Fruit fly (Drosophila melanogaster) whole organism, wandering third instar larva: ENCODE data around the gene CG10283.

Experiments used
- Abd-B ChIP-seq: fragments of >200 bp; optimal IDR thresholded peaks from 2 replicates; lab custom pipeline; 2017; ENCODE audit warnings: missing biosample characterization, missing genetic modification characterization
- CG32264 ChIP-seq: fragments of 200-800 bp; sonication (Bioruptor generic); optimal IDR thresholded peaks from 2 replicates; lab custom pipeline; 2016; ENCODE audit warnings: missing biosample characterization, missing genetic modification characterization
- CG9705 ChIP-seq: fragments of 200-800 bp; sonication (Bioruptor generic); optimal IDR thresholded peaks from 2 replicates; lab custom pipeline; 2018; ENCODE audit warnings: missing biosample characterization, mild to moderate bottlenecking, missing genetic modification characterization
- CrebA ChIP-seq: fragments of 200-800 bp; sonication (Bioruptor generic); optimal IDR thresholded peaks from 2 replicates; lab custom pipeline; 2016; ENCODE audit warnings: missing biosample characterization, mild to moderate bottlenecking, missing genetic modification characterization, borderline replicate concordance
- Dif ChIP-seq: fragments of 200-275, 200-300 bp; sonication (Bioruptor generic); optimal IDR thresholded peaks from 2 replicates; lab custom pipeline; 2018; ENCODE audit warnings: missing biosample characterization, missing genetic modification characterization; ENCODE audit not compliant: partially characterized antibody
- GATAd ChIP-seq: sonication (Bioruptor generic); optimal IDR thresholded peaks from 2 replicates; lab custom pipeline; 2016; ENCODE audit warnings: missing biosample characterization, missing genetic modification characterization
- HLH106 ChIP-seq: fragments of 200-800 bp; optimal IDR thresholded peaks from 3 replicates; lab custom pipeline; 2019; ENCODE audit warnings: missing biosample characterization, mild to moderate bottlenecking, missing genetic modification characterization, moderate library complexity
- Hnf4 ChIP-seq: fragments of 200-800 bp; sonication (Bioruptor generic); optimal IDR thresholded peaks from 2 replicates; lab custom pipeline; 2016; ENCODE audit warnings: missing biosample characterization, mild to moderate bottlenecking, missing genetic modification characterization
- Hr78 ChIP-seq: fragments of >200 bp; optimal IDR thresholded peaks from 2 replicates; lab custom pipeline; 2017; ENCODE audit warnings: missing biosample characterization, missing genetic modification characterization
- Hr83 ChIP-seq: fragments of 200-300 bp; sonication (Bioruptor generic); optimal IDR thresholded peaks from 2 replicates; lab custom pipeline; 2016; ENCODE audit warnings: missing biosample characterization, mild to moderate bottlenecking, missing genetic modification characterization, moderate library complexity; ENCODE audit not compliant: poor library complexity, severe bottlenecking
- Jra ChIP-seq: sonication (Bioruptor generic); optimal IDR thresholded peaks from 2 replicates; lab custom pipeline; 2016; ENCODE audit warnings: missing biosample characterization, missing genetic modification characterization
- Mio ChIP-seq: sonication (Bioruptor generic); optimal IDR thresholded peaks from 2 replicates; lab custom pipeline; 2016; ENCODE audit warnings: missing biosample characterization, missing genetic modification characterization
- Myc ChIP-seq: fragments of >200 bp; optimal IDR thresholded peaks from 2 replicates; lab custom pipeline; 2017
- N ChIP-seq: fragments of >200 bp; optimal IDR thresholded peaks from 2 replicates; lab custom pipeline; 2018; ENCODE audit warnings: missing biosample characterization, missing external identifiers, missing genetic modification characterization
- OdsH ChIP-seq: fragments of 200-800 bp; sonication (Bioruptor generic); optimal IDR thresholded peaks from 2 replicates; lab custom pipeline; 2016; ENCODE audit warnings: missing biosample characterization, mild to moderate bottlenecking, missing genetic modification characterization
- Rel ChIP-seq, 2 experiments: fragments of 200-800 bp; sonication (Bioruptor generic) in 1 of 2; optimal IDR thresholded peaks; 2 replicates in 1 of 2; 3 replicates in 1 of 2; lab custom pipeline; 2016 to 2019; ENCODE audit warnings: mild to moderate bottlenecking in 2 of 2, missing biosample characterization in 2 of 2, missing genetic modification characterization in 2 of 2, moderate library complexity in 1 of 2
- Sp1 ChIP-seq: fragments of 200-800 bp; sonication (Bioruptor generic); optimal IDR thresholded peaks from 3 replicates; lab custom pipeline; 2019; ENCODE audit warnings: missing biosample characterization, mild to moderate bottlenecking, missing genetic modification characterization, moderate library complexity
- Vsx2 ChIP-seq: fragments of 200-300, 225-300 bp; sonication (Bioruptor generic); optimal IDR thresholded peaks from 2 replicates; lab custom pipeline; 2018; ENCODE audit warnings: missing biosample characterization, missing genetic modification characterization; ENCODE audit not compliant: partially characterized antibody
- br ChIP-seq: fragments of 200-800 bp; sonication (Bioruptor generic); optimal IDR thresholded peaks from 2 replicates; lab custom pipeline; 2016; ENCODE audit warnings: missing biosample characterization, missing genetic modification characterization
- dl ChIP-seq, 2 experiments: fragments of 175-275, 200-275 bp in 1 of 2; fragments of 200-275 bp in 1 of 2; sonication (Bioruptor generic); optimal IDR thresholded peaks; lab custom pipeline; 2018; ENCODE audit warnings: mild to moderate bottlenecking in 2 of 2, missing biosample characterization in 2 of 2, missing genetic modification characterization in 2 of 2, moderate library complexity in 2 of 2; ENCODE audit not compliant: partially characterized antibody in 2 of 2, insufficient read depth in 1 of 2
- dmrt93B ChIP-seq: fragments of 200-800 bp; sonication (Bioruptor generic); optimal IDR thresholded peaks from 2 replicates; lab custom pipeline; 2018; ENCODE audit warnings: missing biosample characterization, mild to moderate bottlenecking, missing genetic modification characterization
- foxo ChIP-seq, 2 experiments: fragments of 200-800 bp; sonication (Bioruptor generic); optimal IDR thresholded peaks; 2 replicates in 1 of 2; 3 replicates in 1 of 2; lab custom pipeline; 2016 to 2017; ENCODE audit warnings: missing biosample characterization in 2 of 2, missing genetic modification characterization in 2 of 2
- fru ChIP-seq: fragments of 200-800 bp; sonication (Bioruptor generic); optimal IDR thresholded peaks from 3 replicates; lab custom pipeline; 2016; ENCODE audit warnings: missing biosample characterization, mild to moderate bottlenecking, missing genetic modification characterization
- h ChIP-seq: fragments of 200-800 bp; sonication (Bioruptor generic); optimal IDR thresholded peaks from 3 replicates; lab custom pipeline; 2016; ENCODE audit warnings: missing biosample characterization, mild to moderate bottlenecking, missing genetic modification characterization
- jim ChIP-seq: fragments of 175-275, 200-325 bp; sonication (Bioruptor generic); optimal IDR thresholded peaks from 2 replicates; lab custom pipeline; 2016; ENCODE audit warnings: missing biosample characterization, mild to moderate bottlenecking, missing genetic modification characterization
- lola ChIP-seq: fragments of >200 bp; optimal IDR thresholded peaks from 2 replicates; lab custom pipeline; 2017; ENCODE audit warnings: missing biosample characterization, missing genetic modification characterization
- pan ChIP-seq: fragments of >200 bp; optimal IDR thresholded peaks from 2 replicates; lab custom pipeline; 2017
- psq ChIP-seq: fragments of 200-800 bp; sonication (Bioruptor generic); optimal IDR thresholded peaks from 3 replicates; lab custom pipeline; 2017; ENCODE audit warnings: missing biosample characterization, mild to moderate bottlenecking, missing genetic modification characterization, moderate library complexity
- rgr ChIP-seq: fragments of 200-800 bp; sonication (Bioruptor generic); optimal IDR thresholded peaks from 3 replicates; lab custom pipeline; 2016; ENCODE audit warnings: missing biosample characterization, mild to moderate bottlenecking, missing genetic modification characterization
- sv ChIP-seq: fragments of 200-800 bp; sonication (Bioruptor generic); optimal IDR thresholded peaks from 3 replicates; lab custom pipeline; 2016; ENCODE audit warnings: missing biosample characterization, missing genetic modification characterization
- usp ChIP-seq: fragments of >200 bp; optimal IDR thresholded peaks from 2 replicates; lab custom pipeline; 2017; ENCODE audit warnings: missing biosample characterization, missing genetic modification characterization
- woc ChIP-seq: sonication (Bioruptor generic); optimal IDR thresholded peaks from 2 replicates; lab custom pipeline; 2016; ENCODE audit warnings: missing biosample characterization, mild to moderate bottlenecking, missing genetic modification characterization

CG10283 gene

DNA sequence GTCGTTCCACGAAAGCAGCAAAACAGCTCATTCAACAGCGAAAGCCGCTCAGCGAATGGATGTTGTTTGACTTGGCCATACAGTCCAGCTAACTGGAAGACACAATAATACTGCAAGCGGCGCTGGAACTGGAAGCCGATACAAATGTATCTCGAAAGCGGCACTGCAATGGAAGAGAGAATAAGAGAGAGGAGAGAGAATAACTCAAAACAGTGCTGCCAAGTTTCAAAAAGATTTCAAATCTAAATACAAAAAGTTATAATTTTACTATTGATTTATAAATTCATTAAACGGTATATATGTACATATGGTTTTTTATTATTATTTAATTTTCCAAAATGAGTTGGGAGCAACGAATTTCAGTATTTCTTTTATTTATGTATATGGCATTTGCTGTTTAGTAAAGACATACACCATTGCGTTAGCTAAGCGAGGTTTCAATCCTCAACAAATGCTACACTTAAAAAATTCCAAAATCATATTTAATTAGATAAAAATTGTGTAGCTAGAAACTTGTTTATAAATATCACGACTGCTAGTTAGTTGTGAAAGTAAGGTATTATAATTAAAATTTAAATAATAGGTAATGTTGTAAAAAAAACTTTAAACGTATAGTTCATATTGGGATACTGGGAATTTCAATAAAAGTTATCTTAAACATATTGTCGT lies at the start of gene CG10283:
CG10283 (minus strand) TSS at position 132 of the 669 bp plus-strand sequence.
- TF ChIP-seq CG9705 (no peak), CG32264 (GFP tag; lab: Kevin White, UChicago) (no peak), foxo (GFP tag; optimal IDR thresholded peaks at IDR 0.05; lab: Kevin White, UChicago) (peak in 1 of 2 experiments; percentile 24), lola (GFP tag; lab: Kevin White, UChicago) (no peak), Sp1 (GFP tag; lab: Kevin White, UChicago) (peak; percentile 21), HLH106 (peak; percentile 57), N (no peak), sv (GFP tag; lab: Kevin White, UChicago) (peak; percentile 12), GATAd (GFP tag; lab: Kevin White, UChicago) (no peak), fru (GFP tag; lab: Kevin White, UChicago) (no peak), Rel (GFP tag; optimal IDR thresholded peaks at IDR 0.05; lab: Kevin White, UChicago) (no peak), Rel (tag; optimal IDR thresholded peaks at IDR 0.05; lab: Kevin White, UChicago) (no peak), Hnf4 (GFP tag; lab: Kevin White, UChicago) (no peak), CrebA (no peak), dl (GFP tag; optimal IDR thresholded peaks at IDR 0.05; lab: Kevin White, UChicago; ENCODE audit: insufficient read depth in 1 of 2, partially characterized antibody in 2 of 2) (peak; percentile 36 to 38), Myc (lab: Kevin White, UChicago) (no peak), Hr78 (GFP tag; lab: Kevin White, UChicago) (no peak), pan (lab: Kevin White, UChicago) (no peak), woc (peak; percentile 30), Jra (GFP tag; lab: Kevin White, UChicago) (no peak), OdsH (GFP tag; lab: Kevin White, UChicago) (peak; percentile 4), Vsx2 (no peak), psq (GFP tag; lab: Kevin White, UChicago) (peak; percentile 5), Dif (peak; percentile 74), jim (GFP tag; lab: Kevin White, UChicago) (no peak), Hr83 (peak; percentile 85), h (peak; percentile 12), Mio (GFP tag; lab: Kevin White, UChicago) (no peak), Abd-B (no peak)

DNA sequence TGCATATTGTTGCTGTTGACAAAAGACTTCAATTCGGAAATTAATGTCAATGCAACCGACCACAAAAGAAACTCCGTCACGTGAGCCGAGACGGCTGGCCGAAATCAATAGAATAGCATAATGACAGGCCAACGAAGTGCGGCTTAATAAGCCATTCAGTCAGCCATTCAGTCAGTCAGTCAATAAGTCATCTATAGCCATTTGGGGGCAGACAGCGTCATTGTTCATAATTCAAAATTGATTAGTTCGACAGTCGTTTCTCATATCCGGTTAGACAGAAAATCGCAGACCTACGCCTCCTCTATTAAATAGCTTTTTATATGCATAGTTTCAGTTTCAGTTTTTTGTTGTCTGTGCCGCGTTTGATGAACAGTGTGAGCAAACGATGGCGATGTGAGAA lies 41.7 kb upstream of the CG10283 start:
- no peak for TF ChIP-seq Hr83
- no peak for TF ChIP-seq GATAd (GFP tag; lab: Kevin White, UChicago)
- TF ChIP-seq usp: no peak
- no peak for TF ChIP-seq Abd-B
- no peak for TF ChIP-seq CG9705
- TF ChIP-seq jim (GFP tag; lab: Kevin White, UChicago): no peak
- no peak for TF ChIP-seq Mio (GFP tag; lab: Kevin White, UChicago)
- TF ChIP-seq lola (GFP tag; lab: Kevin White, UChicago): no peak
- no peak for TF ChIP-seq foxo (GFP tag; optimal IDR thresholded peaks at IDR 0.05; lab: Kevin White, UChicago)
- no peak for TF ChIP-seq pan (lab: Kevin White, UChicago)
- TF ChIP-seq rgr (GFP tag; lab: Kevin White, UChicago): no peak
- no peak for TF ChIP-seq dmrt93B (GFP tag; lab: Kevin White, UChicago)
- no peak for TF ChIP-seq psq (GFP tag; lab: Kevin White, UChicago)
- no peak for TF ChIP-seq Sp1 (GFP tag; lab: Kevin White, UChicago)
- no peak for TF ChIP-seq fru (GFP tag; lab: Kevin White, UChicago)
- no peak for TF ChIP-seq dl (GFP tag; optimal IDR thresholded peaks at IDR 0.05; lab: Kevin White, UChicago; ENCODE audit: insufficient read depth in 1 of 2, partially characterized antibody in 2 of 2)
- TF ChIP-seq N: no peak
- TF ChIP-seq, all 38 proteins: peak for 0

DNA sequence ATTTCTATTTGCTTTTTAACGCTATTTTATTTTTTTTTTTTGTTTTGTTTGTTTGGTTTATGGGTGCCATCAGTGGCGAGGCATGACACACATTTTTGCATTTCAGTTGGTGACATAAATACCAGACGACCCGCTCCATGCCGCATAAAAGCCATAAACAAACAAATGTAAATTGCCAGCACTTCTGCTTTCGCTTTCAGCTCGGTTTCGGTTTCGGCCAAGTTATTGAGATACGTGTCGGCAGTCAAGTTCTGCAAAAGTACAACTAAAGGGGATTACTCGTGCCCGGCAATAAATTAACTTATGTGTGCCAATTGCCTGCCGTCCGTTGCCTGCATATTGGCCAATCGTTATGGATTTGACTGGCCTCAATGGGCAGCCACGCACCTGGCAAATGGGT lies 40.6 kb upstream of the CG10283 start:
- TF ChIP-seq jim (GFP tag; lab: Kevin White, UChicago) (no peak), Sp1 (GFP tag; lab: Kevin White, UChicago) (no peak), foxo (GFP tag; optimal IDR thresholded peaks at IDR 0.05; lab: Kevin White, UChicago) (no peak), Myc (lab: Kevin White, UChicago) (no peak), Hnf4 (GFP tag; lab: Kevin White, UChicago) (no peak), Mio (GFP tag; lab: Kevin White, UChicago) (no peak), Hr78 (GFP tag; lab: Kevin White, UChicago) (no peak), CrebA (no peak), GATAd (GFP tag; lab: Kevin White, UChicago) (no peak), dmrt93B (GFP tag; lab: Kevin White, UChicago) (no peak), h (no peak), br (GFP tag; lab: Kevin White, UChicago) (no peak)
